Worm (Caenorhabditis elegans): ENCODE data around the gene grl-8.
A peak's percentile ranks its signal among the peaks of the same experiment; 100 is the strongest.

grl-8 gene

DNA sequence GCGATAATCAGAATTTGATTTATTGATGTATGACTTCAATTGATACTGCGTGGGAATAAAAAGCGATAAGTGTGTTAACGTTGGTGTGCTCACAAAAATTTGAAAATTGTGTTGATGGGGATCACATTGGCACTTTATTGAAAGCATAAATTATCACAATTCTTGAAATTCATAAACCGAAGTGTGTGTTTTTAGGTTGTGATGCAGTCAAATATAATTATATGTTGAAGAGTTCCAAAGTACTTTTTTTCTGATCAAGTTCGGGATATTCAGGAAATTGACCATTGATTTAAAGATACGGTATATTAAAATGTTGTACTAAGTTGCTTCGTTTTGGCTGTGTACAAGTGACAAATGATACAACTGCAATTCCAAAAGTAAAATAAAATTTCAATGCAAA is 42.8 kb upstream of the grl-8 start, which contains the start of gene srh-28:
srh-28 (minus strand) TSS at position 101 of the 400 bp plus-strand sequence.
- no peak for TF ChIP-seq mes-4 (tag; optimal IDR thresholded peaks at IDR 0.05)
- TF ChIP-seq lir-1 (GFP tag; conservative IDR thresholded peaks at IDR 0.05), result no peak
- TF ChIP-seq bed-2 (GFP tag; IDR thresholded peaks at IDR 0.05), result no peak
- no peak for TF ChIP-seq ama-1 (optimal IDR thresholded peaks at IDR 0.05)
- no peak for TF ChIP-seq ama-1 (GFP tag; optimal IDR thresholded peaks at IDR 0.05)
- no peak for TF ChIP-seq mel-28 (tag; optimal IDR thresholded peaks at IDR 0.05; ENCODE audit: borderline replicate concordance)
- no peak for TF ChIP-seq K11D2.4 (GFP tag; IDR thresholded peaks at IDR 0.05)
- no peak for TF ChIP-seq mcd-1 (GFP tag; IDR thresholded peaks at IDR 0.05)
- no peak for TF ChIP-seq Y53F4B.3 (GFP tag; IDR thresholded peaks at IDR 0.05)
- no peak for TF ChIP-seq ekl-4 (GFP tag; IDR thresholded peaks at IDR 0.05)
- TF ChIP-seq ceh-40 (GFP tag; IDR thresholded peaks at IDR 0.05), result no peak
- no peak for TF ChIP-seq dox-1 (GFP tag; IDR thresholded peaks at IDR 0.05)
- no peak for TF ChIP-seq lag-1 (GFP tag; IDR thresholded peaks at IDR 0.05)

ce11 chrV:6773735-6774134 is 40.8 kb upstream of the grl-8 start, which contains the start of gene ZC404.16:
TSS of gene ZC404.16 (minus strand) at chrV:6773835.
- TF ChIP-seq efl-1 (GFP tag; optimal IDR thresholded peaks at IDR 0.05) (peak; percentile 39), F55B11.4 (tag; optimal IDR thresholded peaks at IDR 0.05; ENCODE audit: borderline replicate concordance, insufficient read depth) (no peak), K12H6.12 (tag; optimal IDR thresholded peaks at IDR 0.05) (no peak), snpc-4 (GFP tag; optimal IDR thresholded peaks at IDR 0.05) (no peak), snpc-4 (tag; optimal IDR thresholded peaks at IDR 0.05) (no peak), hlh-12 (tag; optimal IDR thresholded peaks at IDR 0.05) (no peak), madf-6 (GFP tag; IDR thresholded peaks at IDR 0.05) (peak; percentile 64)

- no peak for TF ChIP-seq repo-1 (tag; optimal IDR thresholded peaks at IDR 0.05)
- no peak for TF ChIP-seq F37B4.10 (GFP tag; IDR thresholded peaks at IDR 0.05)
- no peak for TF ChIP-seq fkh-3 (tag; optimal IDR thresholded peaks at IDR 0.05)
- no peak for TF ChIP-seq unc-130 (GFP tag; optimal IDR thresholded peaks at IDR 0.05)
- TF ChIP-seq snpc-1.3 (tag; optimal IDR thresholded peaks at IDR 0.05; ENCODE audit: insufficient read depth), result no peak
- TF ChIP-seq dpl-1 (GFP tag; optimal IDR thresholded peaks at IDR 0.05), result no peak
- no peak for TF ChIP-seq ceh-100 (GFP tag; IDR thresholded peaks at IDR 0.05)
- TF ChIP-seq hlh-12 (tag; optimal IDR thresholded peaks at IDR 0.05), result no peak
- TF ChIP-seq Y53F4B.3 (GFP tag; IDR thresholded peaks at IDR 0.05), result no peak
- no peak for TF ChIP-seq B0035.1 (tag; optimal IDR thresholded peaks at IDR 0.05)
- no peak for TF ChIP-seq tbp1 (GFP tag; optimal IDR thresholded peaks at IDR 0.05)
- TF ChIP-seq akir-1 (GFP tag; optimal IDR thresholded peaks at IDR 0.05), result no peak
- no peak for TF ChIP-seq snpc-3.4 (tag; optimal IDR thresholded peaks at IDR 0.05)
- no peak for TF ChIP-seq T26A5.8 (tag; optimal IDR thresholded peaks at IDR 0.05)
Measured at ce11 chrV:6771645-6772044, 38.8 kb upstream of the grl-8 start, which contains the start of gene srh-30. TSS of gene srh-30 (minus strand) at chrV:6771745.

ce11 chrV:6769440-6769839 is 36.5 kb upstream of the grl-8 start:
- no peak for TF ChIP-seq F23B12.7 (tag; optimal IDR thresholded peaks at IDR 0.05; ENCODE audit: insufficient read depth)
- TF ChIP-seq nfya-1 (tag; optimal IDR thresholded peaks at IDR 0.05; ENCODE audit: borderline replicate concordance, insufficient read depth), result no peak
- TF ChIP-seq nhr-27 (tag; optimal IDR thresholded peaks at IDR 0.05), result no peak
- TF ChIP-seq F55B11.4 (tag; optimal IDR thresholded peaks at IDR 0.05; ENCODE audit: borderline replicate concordance, insufficient read depth), result no peak
- no peak for TF ChIP-seq ztf-3 (GFP tag; optimal IDR thresholded peaks at IDR 0.05)
- no peak for TF ChIP-seq Y79H2A.3 (GFP tag; conservative IDR thresholded peaks at IDR 0.05)
- TF ChIP-seq zfh-2 (GFP tag; conservative IDR thresholded peaks at IDR 0.05), result no peak
- no peak for TF ChIP-seq nhr-120 (GFP tag; IDR thresholded peaks at IDR 0.05)
- TF ChIP-seq Y53G8AR.9 (GFP tag; conservative IDR thresholded peaks at IDR 0.05), result no peak
- no peak for TF ChIP-seq nhr-179 (tag; optimal IDR thresholded peaks at IDR 0.05)

Measured in whole organism, young adult.